Fruit fly (Drosophila melanogaster) whole organism, embryonic: Measurements from ENCODE around the gene Mkp3.

Experiments used
- Antp ChIP-seq: fragments of 200-800 bp; sonication (Bioruptor generic); optimal IDR thresholded peaks from 3 replicates; lab custom pipeline; 2016; ENCODE audit warnings: missing biosample characterization, missing genetic modification characterization
- CG10209 ChIP-seq: fragments of 200-800 bp; sonication (Bioruptor generic); optimal IDR thresholded peaks from 3 replicates; lab custom pipeline; 2017; ENCODE audit warnings: missing biosample characterization, mild to moderate bottlenecking, missing genetic modification characterization, missing genetic modification reagents
- CG14860 ChIP-seq: fragments of 200-800 bp; sonication (Bioruptor generic); IDR thresholded peaks from 3 replicates; pipeline ENCODE4 v1.3.6; 2022; ENCODE audit warnings: missing biosample characterization, missing genetic modification characterization; ENCODE audit not compliant: partially characterized antibody
- CG15514 ChIP-seq: fragments of 200-800 bp; sonication (Bioruptor generic); optimal IDR thresholded peaks from 3 replicates; lab custom pipeline; 2017; ENCODE audit warnings: missing biosample characterization, missing genetic modification characterization, mild to moderate bottlenecking, moderate library complexity, missing genetic modification reagents
- CG18011 ChIP-seq: fragments of 200-800 bp; sonication (Bioruptor generic); optimal IDR thresholded peaks from 2 replicates; lab custom pipeline; 2017; ENCODE audit warnings: missing biosample characterization, missing genetic modification characterization, mild to moderate bottlenecking, moderate library complexity, missing genotype
- CG18262 ChIP-seq: fragments of 200-800 bp; optimal IDR thresholded peaks from 3 replicates; lab custom pipeline; 2019; ENCODE audit warnings: missing biosample characterization, mild to moderate bottlenecking, missing genetic modification characterization, moderate library complexity
- CG18764 ChIP-seq: fragments of 200-800 bp; sonication (Bioruptor generic); optimal IDR thresholded peaks from 3 replicates; lab custom pipeline; 2016; ENCODE audit warnings: missing biosample characterization, missing genetic modification characterization
- CG2116 ChIP-seq: fragments of 200-800 bp; sonication (Bioruptor generic); optimal IDR thresholded peaks from 3 replicates; lab custom pipeline; 2018; ENCODE audit warnings: missing biosample characterization, mild to moderate bottlenecking, missing genetic modification characterization
- CG30431 ChIP-seq: fragments of 200-800 bp; sonication (Bioruptor generic); optimal IDR thresholded peaks from 2 replicates; lab custom pipeline; 2017; ENCODE audit warnings: missing biosample characterization, missing genetic modification characterization
- CG3163 ChIP-seq: fragments of 200-800 bp; sonication (Bioruptor generic); optimal IDR thresholded peaks from 3 replicates; lab custom pipeline; 2016; ENCODE audit warnings: missing biosample characterization, missing genetic modification characterization
- CG34224 ChIP-seq: fragments of 200-800 bp; sonication (Bioruptor generic); IDR thresholded peaks from 3 replicates; pipeline ENCODE4 v1.3.6; 2022; ENCODE audit warnings: missing biosample characterization, missing genetic modification characterization; ENCODE audit not compliant: partially characterized antibody
- CG34422 ChIP-seq: fragments of 200-800 bp; sonication (Bioruptor generic); IDR thresholded peaks from 3 replicates; pipeline ENCODE4 v1.3.6; 2022; ENCODE audit warnings: missing biosample characterization, missing genetic modification characterization
- CG7987 ChIP-seq: fragments of 200-800 bp; sonication (Bioruptor generic); optimal IDR thresholded peaks from 2 replicates; lab custom pipeline; 2018; ENCODE audit warnings: missing biosample characterization, mild to moderate bottlenecking, missing genetic modification characterization, moderate library complexity
- CG8359 ChIP-seq: fragments of 200-800 bp; sonication (Bioruptor generic); optimal IDR thresholded peaks from 2 replicates; lab custom pipeline; 2017; ENCODE audit warnings: missing biosample characterization, mild to moderate bottlenecking, missing genetic modification characterization, borderline replicate concordance
- CG9215 ChIP-seq: fragments of 200-800 bp; sonication (Bioruptor generic); IDR thresholded peaks from 2 replicates; pipeline ENCODE4 v1.3.6; 2022; ENCODE audit warnings: missing biosample characterization, missing genetic modification characterization
- CoRest ChIP-seq: fragments of 200-800 bp; sonication (Bioruptor generic); optimal IDR thresholded peaks from 3 replicates; lab custom pipeline; 2018; ENCODE audit warnings: missing biosample characterization, mild to moderate bottlenecking, missing genetic modification characterization, moderate library complexity
- Deaf1 ChIP-seq: fragments of 200-800 bp; optimal IDR thresholded peaks from 3 replicates; lab custom pipeline; 2019; ENCODE audit warnings: missing biosample characterization, mild to moderate bottlenecking, missing genetic modification characterization, moderate library complexity
- H2.0 ChIP-seq: fragments of 200-800 bp; sonication (Bioruptor generic); IDR thresholded peaks from 2 replicates; pipeline ENCODE4 v1.3.6; 2022; ENCODE audit warnings: missing biosample characterization, missing genetic modification characterization
- Hey ChIP-seq: fragments of 200-800 bp; sonication (Bioruptor generic); optimal IDR thresholded peaks from 3 replicates; lab custom pipeline; 2018; ENCODE audit warnings: missing biosample characterization, mild to moderate bottlenecking, missing genetic modification characterization
- Med ChIP-seq: fragments of 200-800 bp; sonication (Bioruptor generic); peaks from one replicate; lab custom pipeline; 2016; ENCODE audit warnings: missing biosample characterization, missing genetic modification characterization, mild to moderate bottlenecking, inconsistent platforms, moderate library complexity
- Mrtf ChIP-seq: fragments of 200-800 bp; sonication (Bioruptor generic); IDR thresholded peaks from 3 replicates; pipeline ENCODE4 v1.3.6; 2022; ENCODE audit warnings: missing biosample characterization, missing genetic modification characterization
- Nf-YA ChIP-seq: fragments of 200-800 bp; sonication (Bioruptor generic); IDR thresholded peaks from 2 replicates; pipeline ENCODE4 v1.3.6; 2022; ENCODE audit warnings: missing biosample characterization, missing genetic modification characterization
- Pdp1 ChIP-seq, 2 experiments: fragments of 200-800 bp; sonication (Bioruptor generic); optimal IDR thresholded peaks; 3 replicates each; lab custom pipeline; 2016; ENCODE audit warnings: missing biosample characterization in 2 of 2, missing genetic modification characterization in 2 of 2, mild to moderate bottlenecking in 1 of 2, moderate library complexity in 1 of 2
- Rfx ChIP-seq: fragments of 200-800 bp; sonication (Bioruptor generic); IDR thresholded peaks from 2 replicates; pipeline ENCODE4 v1.3.6; 2022; ENCODE audit warnings: missing biosample characterization, missing genetic modification characterization
- Rx ChIP-seq: fragments of 200-800 bp; sonication (Bioruptor generic); IDR thresholded peaks from 2 replicates; pipeline ENCODE4 v1.3.6; 2022; ENCODE audit warnings: missing biosample characterization, missing genetic modification characterization
- Xrp1 ChIP-seq: fragments of 200-800 bp; sonication (Bioruptor generic); IDR thresholded peaks from 2 replicates; pipeline ENCODE4 v1.3.6; 2022; ENCODE audit warnings: missing biosample characterization, missing genetic modification characterization
- ase ChIP-seq: fragments of 200-800 bp; sonication (Bioruptor generic); IDR thresholded peaks from 3 replicates; pipeline ENCODE4 v1.3.6; 2022; ENCODE audit warnings: missing biosample characterization, missing genetic modification characterization
- cad ChIP-seq: fragments of >200 bp; optimal IDR thresholded peaks from 2 replicates; lab custom pipeline; 2017; ENCODE audit warnings: missing biosample characterization, missing genetic modification characterization
- chinmo ChIP-seq: fragments of 200-800 bp; sonication (Bioruptor generic); IDR thresholded peaks from 4 replicates; pipeline ENCODE4 v1.3.6; 2022; ENCODE audit warnings: missing biosample characterization, missing genetic modification characterization; ENCODE audit not compliant: partially characterized antibody
- crol ChIP-seq: fragments of 200-800 bp; sonication (Bioruptor generic); IDR thresholded peaks from 2 replicates; pipeline ENCODE4 v1.3.6; 2022; ENCODE audit warnings: missing biosample characterization, missing genetic modification characterization
- hbn ChIP-seq: fragments of 200-800 bp; sonication (Bioruptor generic); IDR thresholded peaks from 2 replicates; pipeline ENCODE4 v1.3.6; 2022; ENCODE audit warnings: missing biosample characterization, missing genetic modification characterization; ENCODE audit not compliant: partially characterized antibody
- hth ChIP-seq: fragments of >200 bp; optimal IDR thresholded peaks from 2 replicates; lab custom pipeline; 2017; ENCODE audit warnings: inconsistent platforms
- kah ChIP-seq: fragments of 200-800 bp; sonication (Bioruptor generic); optimal IDR thresholded peaks from 2 replicates; lab custom pipeline; 2018; ENCODE audit warnings: missing biosample characterization, mild to moderate bottlenecking, missing genetic modification characterization
- otp ChIP-seq: fragments of 200-800 bp; sonication (Bioruptor generic); IDR thresholded peaks from 3 replicates; pipeline ENCODE4, ENCODE4 v1.3.6; 2022; ENCODE audit warnings: missing biosample characterization, missing genetic modification characterization
- pb ChIP-seq: fragments of 200-800 bp; sonication (Bioruptor generic); optimal IDR thresholded peaks from 3 replicates; lab custom pipeline; 2016; ENCODE audit warnings: missing biosample characterization, missing genetic modification characterization
- rib ChIP-seq: fragments of 200-800 bp; sonication (Bioruptor generic); IDR thresholded peaks from 2 replicates; pipeline ENCODE4 v1.3.6; 2022; ENCODE audit warnings: missing biosample characterization, missing genetic modification characterization
- sc ChIP-seq, 3 experiments: fragments of >200 bp in 2 of 3; fragments of 200-800 bp in 1 of 3; sonication (Bioruptor generic) in 1 of 3; optimal IDR thresholded peaks; 2 replicates in 2 of 3; 3 replicates in 1 of 3; lab custom pipeline; 2017; ENCODE audit warnings: mild to moderate bottlenecking in 1 of 3, missing biosample characterization in 1 of 3, missing genetic modification characterization in 1 of 3, missing genetic modification reagents in 1 of 3
- sd ChIP-seq: fragments of 200-800 bp; sonication (Bioruptor generic); optimal IDR thresholded peaks from 3 replicates; lab custom pipeline; 2018; ENCODE audit warnings: missing biosample characterization, mild to moderate bottlenecking, missing genetic modification characterization, moderate library complexity
- stc ChIP-seq: fragments of 200-800 bp; sonication (Bioruptor generic); IDR thresholded peaks from 2 replicates; pipeline ENCODE4 v1.3.6; 2022; ENCODE audit warnings: missing biosample characterization, missing genetic modification characterization
- tio ChIP-seq: fragments of 200-800 bp; sonication (Bioruptor generic); optimal IDR thresholded peaks from 2 replicates; lab custom pipeline; 2017; ENCODE audit warnings: missing biosample characterization, missing genetic modification characterization, inconsistent platforms
- trh ChIP-seq: fragments of 200-800 bp; sonication (Bioruptor generic); optimal IDR thresholded peaks from 2 replicates; lab custom pipeline; 2016; ENCODE audit warnings: missing biosample characterization, missing genetic modification characterization
- ttk ChIP-seq: fragments of 200-800 bp; sonication (Bioruptor generic); IDR thresholded peaks from 2 replicates; pipeline ENCODE4 v2.1.2; 2022; ENCODE audit warnings: missing biosample characterization, missing genetic modification characterization
- vfl ChIP-seq: fragments of 200-800 bp; sonication (Bioruptor generic); optimal IDR thresholded peaks from 2 replicates; lab custom pipeline; 2016; ENCODE audit warnings: missing biosample characterization, missing genetic modification characterization
- wdn ChIP-seq: fragments of 200-800 bp; sonication (Bioruptor generic); IDR thresholded peaks from 2 replicates; pipeline ENCODE4 v1.3.6; 2022; ENCODE audit warnings: missing biosample characterization, missing genetic modification characterization

Mkp3 gene

DNA sequence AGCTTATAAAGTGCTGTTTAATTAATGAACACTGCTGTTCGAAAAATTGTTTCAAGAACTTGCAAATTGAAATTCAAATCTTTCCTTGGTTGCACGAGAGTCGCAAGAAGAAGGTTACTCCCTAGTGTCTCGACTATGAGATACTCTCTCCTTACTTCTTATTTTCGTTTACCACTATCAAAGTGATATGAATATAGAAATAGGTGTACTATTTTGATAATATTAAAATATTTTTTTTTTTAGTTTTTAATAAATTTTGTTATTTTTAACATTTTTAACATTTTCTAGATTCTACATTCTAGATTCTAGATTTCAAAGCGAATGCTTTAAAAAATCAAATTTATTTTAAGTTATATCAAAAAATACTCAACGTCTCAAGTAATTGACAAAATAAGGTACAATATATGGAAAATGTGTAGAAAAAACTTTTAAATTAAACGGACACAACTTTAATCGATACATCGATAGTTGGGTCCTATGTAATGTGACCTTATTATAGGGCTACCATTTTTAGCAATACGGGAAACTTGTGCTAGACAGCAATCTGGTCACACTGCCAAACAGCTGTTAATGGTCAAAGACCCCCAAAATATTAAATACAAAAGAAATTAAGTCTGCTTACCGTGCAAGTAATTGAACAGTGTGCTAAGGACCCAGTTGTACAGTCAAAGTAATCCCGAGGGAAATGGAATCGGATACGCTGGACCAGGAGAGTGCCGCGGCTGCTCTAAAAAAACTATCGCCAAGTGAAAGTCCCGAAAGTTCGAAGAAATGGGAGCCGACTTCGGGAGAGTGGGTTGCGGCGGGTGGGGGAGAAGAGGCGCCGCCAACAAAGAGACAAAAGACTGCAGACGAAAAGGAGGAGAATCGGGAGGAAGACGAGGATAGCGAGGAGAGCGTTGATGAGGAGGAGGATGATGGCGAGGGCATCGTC is 6.2 kb upstream of the Mkp3 start, which contains the start of gene MESR6 (continued):
- peak; percentile 24 for TF ChIP-seq CG15514 (GFP tag; lab: Kevin White, UChicago)
- peak; percentile 5 for TF ChIP-seq CG7987 (GFP tag; lab: Kevin White, UChicago)
- TF ChIP-seq tio (GFP tag; lab: Kevin White, UChicago) = no peak
- TF ChIP-seq stc (GFP tag; lab: Robert Waterston, UW) = 0 out of 2 replicates have a peak, but pooled peaks have one; percentile 23

DNA sequence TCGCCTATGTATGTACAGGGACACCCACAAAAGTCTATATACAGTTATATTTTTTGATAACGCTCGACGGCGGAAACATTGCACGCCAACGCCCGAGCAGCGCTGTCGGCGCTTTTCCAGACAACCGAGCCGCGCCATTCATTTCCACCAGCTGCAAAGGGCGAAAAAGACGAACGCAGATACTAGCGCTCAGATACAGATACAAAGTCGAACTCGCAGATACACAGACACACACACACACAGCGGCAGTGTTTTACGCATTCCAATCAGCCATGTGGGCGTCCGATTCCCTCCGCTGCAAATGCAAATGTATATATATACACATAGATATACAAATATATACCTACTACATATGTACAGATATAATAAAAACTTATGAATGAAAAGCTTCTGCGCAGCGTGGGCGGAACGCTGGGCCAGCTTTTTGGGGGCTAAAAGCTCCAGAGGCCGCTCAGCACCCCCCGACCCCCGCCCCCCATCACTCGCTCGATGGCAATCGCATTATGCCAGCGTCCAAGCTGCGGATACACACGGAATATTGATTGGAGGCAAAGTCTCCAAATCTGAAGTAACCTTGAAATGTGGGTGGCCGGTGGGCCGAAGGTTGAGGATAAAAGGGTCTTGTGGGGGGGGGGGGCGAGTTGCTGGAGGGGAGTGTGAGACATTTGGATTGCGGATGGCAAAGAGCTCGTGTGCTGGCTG is 5.3 kb upstream of the Mkp3 start:
- TF ChIP-seq crol (GFP tag; lab: Robert Waterston, UW) (peak; percentile 98), H2.0 (GFP tag; lab: Robert Waterston, UW) (no peak), CG34422 (GFP tag; lab: Robert Waterston, UW) (no peak; the same call in 2 of the 3 replicates), pb (GFP tag; lab: Kevin White, UChicago) (no peak), CG18262 (tag; lab: Kevin White, UChicago) (no peak), Rfx (GFP tag; lab: Robert Waterston, UW) (peak; percentile 9; the same call in 1 of the 2 replicates), CG10209 (GFP tag; lab: Kevin White, UChicago) (no peak), CG30431 (GFP tag; lab: Kevin White, UChicago) (no peak), CG18011 (GFP tag; lab: Kevin White, UChicago) (peak; percentile 12), trh (GFP tag; lab: Kevin White, UChicago) (no peak), CG18764 (GFP tag; lab: Kevin White, UChicago) (no peak), CG8359 (GFP tag; lab: Kevin White, UChicago) (no peak), CG2116 (GFP tag; lab: Kevin White, UChicago) (no peak), wdn (GFP tag; lab: Robert Waterston, UW) (0 out of 2 replicates have a peak, but pooled peaks have one; percentile 39), sc (optimal IDR thresholded peaks at IDR 0.05; lab: Kevin White, UChicago) (no peak), sc (GFP tag; optimal IDR thresholded peaks at IDR 0.05; lab: Kevin White, UChicago) (no peak), rib (GFP tag; lab: Robert Waterston, UW) (no peak), hbn (GFP tag; lab: Robert Waterston, UW) (0 out of 2 replicates have a peak, but pooled peaks have one; percentile 30), Deaf1 (tag; lab: Kevin White, UChicago) (peak; percentile 83), Pdp1 (GFP tag; optimal IDR thresholded peaks at IDR 0.05; lab: Kevin White, UChicago) (peak in 1 of 2 experiments; percentile 17), vfl (no peak), otp (GFP tag; lab: Robert Waterston, UW) (peak; percentile 70; the same call in 1 of the 3 replicates), hth (no peak), cad (GFP tag; lab: Kevin White, UChicago) (no peak), Antp (no peak), CG14860 (GFP tag; lab: Robert Waterston, UW) (0 out of 3 replicates have a peak, but pooled peaks have one; percentile 20), CoRest (tag; lab: Kevin White, UChicago) (no peak), CG9215 (GFP tag; lab: Robert Waterston, UW) (no peak), Mrtf (0 out of 3 replicates have a peak, but pooled peaks have one; percentile 29), CG3163 (GFP tag; lab: Kevin White, UChicago) (no peak), Rx (GFP tag; lab: Robert Waterston, UW) (no peak), Hey (tag; lab: Kevin White, UChicago) (peak; percentile 11), Xrp1 (GFP tag; lab: Robert Waterston, UW) (no peak), Nf-YA (no peak), CG34224 (GFP tag; lab: Robert Waterston, UW) (no peak), kah (GFP tag; lab: Kevin White, UChicago) (peak; percentile 4), chinmo (GFP tag; lab: Robert Waterston, UW) (peak; percentile 99), ttk (GFP tag; lab: Robert Waterston, UW) (peak; percentile 50; the same call in 1 of the 2 replicates), Med (GFP tag; lab: Kevin White, UChicago) (peak; percentile 72), ase (0 out of 3 replicates have a peak, but pooled peaks have one; percentile 26), sd (tag; lab: Kevin White, UChicago) (peak; percentile 98)
